6 worm cellular contexts compared by ENCODE assay signal in genomic region chrX:7040760-7041159, ce11.
A peak's percentile ranks its signal among the peaks of the same experiment; 100 is the strongest.
TF ChIP-seq lines count a peak whose summit lies in the region.

No protein-coding gene starts in this region.

TF ChIP-seq in whole organism, L1 larva, 84 proteins besides CTCF, POLR2A, EP300 and RAD21 (continues in another document):
- TF ChIP-seq swsn-7 (tag; optimal IDR thresholded peaks at IDR 0.05; lab: Kevin White, UChicago) (peak; percentile 0), nhr-71 (tag; optimal IDR thresholded peaks at IDR 0.05; lab: Kevin White, UChicago) (peak; percentile 21), hlh-17 (GFP tag; optimal IDR thresholded peaks at IDR 0.05; lab: Kevin White, UChicago; ENCODE audit: borderline replicate concordance) (no peak), tlp-1 (tag; optimal IDR thresholded peaks at IDR 0.05; lab: Kevin White, UChicago) (no peak), zip-4 (GFP tag; optimal IDR thresholded peaks at IDR 0.05; lab: Kevin White, UChicago) (no peak), sup-37 (GFP tag; optimal IDR thresholded peaks at IDR 0.05; lab: Kevin White, UChicago) (no peak), pax-3 (tag; optimal IDR thresholded peaks at IDR 0.05; lab: Kevin White, UChicago) (no peak), mef-2 (tag; optimal IDR thresholded peaks at IDR 0.05; lab: Kevin White, UChicago) (no peak), ceh-82 (tag; optimal IDR thresholded peaks at IDR 0.05; lab: Kevin White, UChicago) (no peak), skn-1 (tag; optimal IDR thresholded peaks at IDR 0.05; lab: Kevin White, UChicago) (no peak), nhr-47 (tag; optimal IDR thresholded peaks at IDR 0.05; lab: Kevin White, UChicago) (peak; percentile 27), lir-3 (tag; optimal IDR thresholded peaks at IDR 0.05; lab: Kevin White, UChicago; ENCODE audit: poor library complexity) (no peak), tbx-2 (tag; optimal IDR thresholded peaks at IDR 0.05; lab: Kevin White, UChicago) (peak; percentile 63), zag-1 (tag; optimal IDR thresholded peaks at IDR 0.05; lab: Kevin White, UChicago) (no peak), aha-1 (tag; optimal IDR thresholded peaks at IDR 0.05; lab: Kevin White, UChicago) (no peak)

TF ChIP-seq in whole organism, L2 larva, 48 proteins besides CTCF, POLR2A, EP300 and RAD21:
- TF ChIP-seq C34F6.9 (tag; optimal IDR thresholded peaks at IDR 0.05; lab: Kevin White, UChicago), result peak; percentile 10
- TF ChIP-seq egl-27 (tag; optimal IDR thresholded peaks at IDR 0.05; lab: Kevin White, UChicago), result peak; percentile 33
- peak in 1 of 2 experiments; percentile 30 for TF ChIP-seq lsy-2 (tag; optimal IDR thresholded peaks at IDR 0.05; lab: Kevin White, UChicago)
- TF ChIP-seq crh-2 (tag; optimal IDR thresholded peaks at IDR 0.05; lab: Kevin White, UChicago), result no peak
- TF ChIP-seq mbf-1 (tag; optimal IDR thresholded peaks at IDR 0.05; lab: Kevin White, UChicago), result no peak
- TF ChIP-seq zag-1 (tag; optimal IDR thresholded peaks at IDR 0.05; lab: Kevin White, UChicago), result peak; percentile 47
- TF ChIP-seq ztf-4 (tag; optimal IDR thresholded peaks at IDR 0.05; lab: Kevin White, UChicago), result no peak
- peak; percentile 23 for TF ChIP-seq sma-9 (GFP tag; optimal IDR thresholded peaks at IDR 0.05; lab: Kevin White, UChicago)
- TF ChIP-seq sma-9 (tag; optimal IDR thresholded peaks at IDR 0.05; lab: Kevin White, UChicago), result no peak
- peak; percentile 40 for TF ChIP-seq sem-4 (tag; optimal IDR thresholded peaks at IDR 0.05; lab: Kevin White, UChicago)

TF ChIP-seq in whole organism, L3 larva, 47 proteins besides CTCF, POLR2A, EP300 and RAD21:
- no peak for TF ChIP-seq nhr-43 (tag; optimal IDR thresholded peaks at IDR 0.05; lab: Kevin White, UChicago; ENCODE audit: poor library complexity, severe bottlenecking)
- TF ChIP-seq fkh-10 (GFP tag; optimal IDR thresholded peaks at IDR 0.05; lab: Kevin White, UChicago), result peak; percentile 77

TF ChIP-seq in whole organism, L4 larva, 104 proteins besides CTCF, POLR2A, EP300 and RAD21:
- no peak for TF ChIP-seq lim-7 (GFP tag; IDR thresholded peaks at IDR 0.05; lab: Robert Waterston, UW)
- TF ChIP-seq fkh-10 (GFP tag; optimal IDR thresholded peaks at IDR 0.05; lab: Kevin White, UChicago), result peak; percentile 47
- peak; percentile 22 for TF ChIP-seq aha-1 (tag; lab: Kevin White, UChicago)
- peak; percentile 97 for TF ChIP-seq ces-1 (GFP tag; optimal IDR thresholded peaks at IDR 0.05; lab: Kevin White, UChicago)
- TF ChIP-seq mep-1 (tag; optimal IDR thresholded peaks at IDR 0.05; lab: Kevin White, UChicago), result peak; percentile 21

TF ChIP-seq in whole organism, late embryonic, 69 proteins besides CTCF, POLR2A, EP300 and RAD21:
- peak; percentile 29 for TF ChIP-seq ceh-31 (tag; optimal IDR thresholded peaks at IDR 0.05; lab: Kevin White, UChicago)
- peak; percentile 100 for TF ChIP-seq unc-42 (tag; optimal IDR thresholded peaks at IDR 0.05; lab: Kevin White, UChicago)
- TF ChIP-seq ceh-24 (tag; optimal IDR thresholded peaks at IDR 0.05; lab: Kevin White, UChicago), result no peak

TF ChIP-seq in whole organism, mixed stage, embryonic, 35 proteins besides CTCF, POLR2A, EP300 and RAD21:
- TF ChIP-seq ces-1 (GFP tag; optimal IDR thresholded peaks at IDR 0.05; lab: Kevin White, UChicago), result peak; percentile 100
- no peak for TF ChIP-seq cnd-1 (tag; optimal IDR thresholded peaks at IDR 0.05; lab: Kevin White, UChicago)

Comparison
In these comparisons a context has a peak if more than half of its experiments do, and no peak if none do; other contexts are left out.
1. Of the 29 proteins assayed by ChIP-seq in both whole organism, L4 larva and whole organism, L1 larva: peak only in whole organism, L4 larva: aha-1, fkh-10 and mep-1; only in whole organism, L1 larva: none; in both: ces-1; in neither: 25.